Worm (Caenorhabditis elegans) whole organism, midembryonic: ENCODE measurements around the gene ZK856.11.

Source experiments
- tab-1 ChIP-seq: fragments of 200-800 bp; sonication (Bioruptor generic); IDR thresholded peaks from 2 replicates; pipeline ENCODE4 v1.3.6; 2022; ENCODE audit warnings: missing genetic modification characterization, missing compliant biosample characterization
- ztf-29 ChIP-seq: fragments of 200-800 bp; sonication (Bioruptor generic); IDR thresholded peaks from 2 replicates; pipeline ENCODE4 v1.3.6; 2022; ENCODE audit warnings: missing genetic modification reagents, missing genetic modification characterization, missing compliant biosample characterization

DNA sequence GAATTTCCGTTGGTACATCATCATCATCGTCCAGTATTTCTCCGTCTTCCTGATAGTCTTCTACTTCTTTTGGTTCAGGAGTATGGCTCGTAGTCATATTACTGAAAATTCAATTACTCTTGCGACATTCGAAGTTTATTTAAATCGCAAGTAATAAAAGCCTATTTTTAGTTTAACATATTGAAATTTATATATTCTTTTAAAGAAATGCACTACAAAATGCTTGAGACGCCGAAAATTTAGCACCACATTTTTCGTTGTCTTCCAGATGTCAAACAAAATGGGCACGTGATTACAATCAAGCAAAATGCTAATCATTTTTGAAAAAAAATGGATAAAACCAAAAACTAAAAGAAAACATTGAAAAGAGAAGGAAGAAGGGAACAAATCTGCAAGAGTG, 7.3 kb upstream of the ZK856.11 start, which contains the start of gene zhit-3:
- TF ChIP-seq tab-1 (GFP tag; lab: Robert Waterston, UW): no peak
- no peak for TF ChIP-seq ztf-29 (GFP tag; lab: Robert Waterston, UW)
